Worm (Caenorhabditis elegans): ENCODE measurements around the gene sth-1.

ce11 chrV:8022040-8022439 lies 29.9 kb upstream of the sth-1 start, which contains the start of gene ech-3:
- TF ChIP-seq ama-1 (optimal IDR thresholded peaks at IDR 0.05) = no peak
- TF ChIP-seq unc-86 (tag; optimal IDR thresholded peaks at IDR 0.05) = no peak
- TF ChIP-seq pag-3 (tag; optimal IDR thresholded peaks at IDR 0.05; ENCODE audit: borderline replicate concordance) = no peak
- TF ChIP-seq K02D7.2 (tag; optimal IDR thresholded peaks at IDR 0.05) = no peak
- TF ChIP-seq C08G9.2 (tag; optimal IDR thresholded peaks at IDR 0.05) = no peak

All from whole organism, late embryonic.